Fruit fly (Drosophila melanogaster) whole organism, embryonic: Measurements from ENCODE around the gene se.
A peak's percentile ranks its signal among the peaks of the same experiment; 100 is the strongest.

Experiments used
- Atf6 ChIP-seq: fragments of 200-800 bp; sonication (Bioruptor generic); IDR thresholded peaks from 2 replicates; pipeline ENCODE4 v1.3.6; 2022; ENCODE audit warnings: missing biosample characterization, missing genetic modification characterization
- CG10147 ChIP-seq: fragments of 200-800 bp; sonication (Bioruptor generic); optimal IDR thresholded peaks from 2 replicates; lab custom pipeline; 2019; ENCODE audit warnings: missing biosample characterization, mild to moderate bottlenecking, missing genetic modification characterization, moderate library complexity
- CG11398 ChIP-seq: fragments of 200-800 bp; sonication (Bioruptor generic); optimal IDR thresholded peaks from 2 replicates; lab custom pipeline; 2016; ENCODE audit warnings: missing biosample characterization, missing genetic modification characterization
- CG11456 ChIP-seq: fragments of 200-800 bp; sonication (Bioruptor generic); IDR thresholded peaks from 3 replicates; pipeline ENCODE4 v1.3.6; 2022; ENCODE audit warnings: missing biosample characterization, missing genetic modification characterization
- CG12769 ChIP-seq: fragments of 200-800 bp; sonication (Bioruptor generic); optimal IDR thresholded peaks from 2 replicates; lab custom pipeline; 2019; ENCODE audit warnings: missing biosample characterization, mild to moderate bottlenecking, missing genetic modification characterization, moderate library complexity
- CG13775 ChIP-seq: fragments of 200-800 bp; sonication (Bioruptor generic); optimal IDR thresholded peaks from 3 replicates; lab custom pipeline; 2017; ENCODE audit warnings: missing biosample characterization, mild to moderate bottlenecking, missing genetic modification characterization
- CG13894 ChIP-seq: fragments of 200-800 bp; sonication (Bioruptor generic); optimal IDR thresholded peaks from 3 replicates; lab custom pipeline; 2018; ENCODE audit warnings: missing biosample characterization, mild to moderate bottlenecking, missing genetic modification characterization, moderate library complexity
- CG14050 ChIP-seq: fragments of 200-800 bp; sonication (Bioruptor generic); IDR thresholded peaks from 3 replicates; pipeline ENCODE4 v1.3.6; 2022; ENCODE audit warnings: missing biosample characterization, missing genetic modification characterization
- CG16863 ChIP-seq: fragments of 200-800 bp; sonication (Bioruptor generic); optimal IDR thresholded peaks from 3 replicates; lab custom pipeline; 2016; ENCODE audit warnings: missing biosample characterization, missing genetic modification characterization
- CG17186 ChIP-seq: fragments of 200-800 bp; sonication (Bioruptor generic); optimal IDR thresholded peaks from 3 replicates; lab custom pipeline; 2017; ENCODE audit warnings: missing biosample characterization, missing genetic modification reagents, missing genetic modification characterization
- CG17359 ChIP-seq: fragments of 200-800 bp; sonication (Bioruptor generic); optimal IDR thresholded peaks from 3 replicates; lab custom pipeline; 2018; ENCODE audit warnings: missing biosample characterization, mild to moderate bottlenecking, missing genetic modification characterization, moderate library complexity
- CG17612 ChIP-seq: fragments of 200-800 bp; sonication (Bioruptor generic); IDR thresholded peaks from 2 replicates; pipeline ENCODE4 v1.3.6; 2022; ENCODE audit warnings: missing biosample characterization, missing genetic modification characterization
- CG17829 ChIP-seq: fragments of 200-800 bp; optimal IDR thresholded peaks from 2 replicates; lab custom pipeline; 2019; ENCODE audit warnings: missing biosample characterization, mild to moderate bottlenecking, missing genetic modification characterization, moderate library complexity
- CG1792 ChIP-seq: fragments of 200-800 bp; sonication (Bioruptor generic); optimal IDR thresholded peaks from 2 replicates; lab custom pipeline; 2016; ENCODE audit warnings: missing biosample characterization, missing genetic modification characterization
- CG2129 ChIP-seq: fragments of 200-800 bp; sonication (Bioruptor generic); IDR thresholded peaks from 2 replicates; pipeline ENCODE4 v1.3.6; 2022; ENCODE audit warnings: missing biosample characterization, missing genetic modification characterization; ENCODE audit not compliant: partially characterized antibody
- CG2678 ChIP-seq: fragments of 200-800 bp; sonication (Bioruptor generic); optimal IDR thresholded peaks from 3 replicates; lab custom pipeline; 2019; ENCODE audit warnings: missing biosample characterization, mild to moderate bottlenecking, missing genetic modification characterization, moderate library complexity
- CG32532 ChIP-seq: fragments of 200-800 bp; sonication (Bioruptor generic); IDR thresholded peaks from 2 replicates; pipeline ENCODE4 v1.3.6; 2022; ENCODE audit warnings: missing biosample characterization, missing genetic modification characterization
- CG33557 ChIP-seq: fragments of 200-800 bp; sonication (Bioruptor generic); optimal IDR thresholded peaks from 2 replicates; lab custom pipeline; 2019; ENCODE audit warnings: missing biosample characterization, mild to moderate bottlenecking, missing genetic modification characterization, moderate library complexity
- CG34376 ChIP-seq: fragments of 200-800 bp; sonication (Bioruptor generic); optimal IDR thresholded peaks from 2 replicates; lab custom pipeline; 2018; ENCODE audit warnings: missing biosample characterization, mild to moderate bottlenecking, missing genetic modification characterization
- CG4360 ChIP-seq: fragments of 200-800 bp; sonication (Bioruptor generic); IDR thresholded peaks from 2 replicates; pipeline ENCODE4 v1.3.6; 2022; ENCODE audit warnings: missing biosample characterization, missing genetic modification characterization
- CG7271 ChIP-seq: fragments of 200-800 bp; sonication (Bioruptor generic); optimal IDR thresholded peaks from 2 replicates; lab custom pipeline; 2018; ENCODE audit warnings: missing biosample characterization, mild to moderate bottlenecking, missing genetic modification characterization, moderate library complexity
- CG7786 ChIP-seq: fragments of 200-800 bp; sonication (Bioruptor generic); optimal IDR thresholded peaks from 2 replicates; lab custom pipeline; 2016; ENCODE audit warnings: missing biosample characterization, missing genetic modification characterization
- CG7839 ChIP-seq: fragments of 200-800 bp; sonication (Bioruptor generic); optimal IDR thresholded peaks from 3 replicates; lab custom pipeline; 2018; ENCODE audit warnings: missing biosample characterization, mild to moderate bottlenecking, missing genetic modification characterization, moderate library complexity
- CG9817 ChIP-seq: fragments of 200-800 bp; sonication (Bioruptor generic); optimal IDR thresholded peaks from 2 replicates; lab custom pipeline; 2018; ENCODE audit warnings: missing biosample characterization, mild to moderate bottlenecking, missing genetic modification characterization, moderate library complexity
- Camta ChIP-seq: fragments of 200-800 bp; sonication (Bioruptor generic); optimal IDR thresholded peaks from 2 replicates; lab custom pipeline; 2016; ENCODE audit warnings: missing biosample characterization, missing genetic modification characterization
- D ChIP-seq, 2 experiments: fragments of 200-800 bp in 1 of 2; fragments of >200 bp in 1 of 2; sonication (Bioruptor generic) in 1 of 2; optimal IDR thresholded peaks; 2 replicates in 1 of 2; 3 replicates in 1 of 2; lab custom pipeline; 2017; ENCODE audit warnings: mild to moderate bottlenecking in 1 of 2, missing biosample characterization in 1 of 2, missing genetic modification characterization in 1 of 2, missing genetic modification reagents in 1 of 2
- Dip2 ChIP-seq: fragments of 200-800 bp; sonication (Bioruptor generic); IDR thresholded peaks from 2 replicates; pipeline ENCODE4 v1.3.6; 2022; ENCODE audit warnings: missing biosample characterization, missing genetic modification characterization
- Dip3 ChIP-seq: fragments of 200-800 bp; sonication (Bioruptor generic); optimal IDR thresholded peaks from 3 replicates; lab custom pipeline; 2016; ENCODE audit warnings: missing biosample characterization, missing genetic modification characterization
- Eip74EF ChIP-seq, 2 experiments: fragments of 200-800 bp in 1 of 2; fragments of >200 bp in 1 of 2; sonication (Bioruptor generic) in 1 of 2; optimal IDR thresholded peaks; 2 replicates each; lab custom pipeline; 2017 to 2019; ENCODE audit warnings: missing biosample characterization in 2 of 2, missing genetic modification characterization in 2 of 2, mild to moderate bottlenecking in 1 of 2, moderate library complexity in 1 of 2
- Hmx ChIP-seq: fragments of 200-800 bp; sonication (Bioruptor generic); optimal IDR thresholded peaks from 2 replicates; lab custom pipeline; 2016; ENCODE audit warnings: missing biosample characterization, missing genetic modification characterization
- Hr39 ChIP-seq: fragments of >200 bp; optimal IDR thresholded peaks from 2 replicates; lab custom pipeline; 2017
- Lpt ChIP-seq: fragments of >200 bp; optimal IDR thresholded peaks from 2 replicates; lab custom pipeline; 2018; ENCODE audit warnings: missing biosample characterization, missing genetic modification characterization
- Nf-YA ChIP-seq: fragments of 200-800 bp; sonication (Bioruptor generic); IDR thresholded peaks from 2 replicates; pipeline ENCODE4 v1.3.6; 2022; ENCODE audit warnings: missing biosample characterization, missing genetic modification characterization
- NfI ChIP-seq: fragments of 200-800 bp; sonication (Bioruptor generic); optimal IDR thresholded peaks from 3 replicates; lab custom pipeline; 2018; ENCODE audit warnings: missing biosample characterization, mild to moderate bottlenecking, missing genetic modification characterization, moderate library complexity
- Sox102F ChIP-seq: fragments of 200-800 bp; sonication (Bioruptor generic); optimal IDR thresholded peaks from 2 replicates; lab custom pipeline; 2018; ENCODE audit warnings: missing biosample characterization, mild to moderate bottlenecking, missing genetic modification characterization, moderate library complexity
- Tbp ChIP-seq: fragments of >200 bp; optimal IDR thresholded peaks from 2 replicates; lab custom pipeline; 2018; ENCODE audit warnings: missing biosample characterization, missing genetic modification characterization
- bowl ChIP-seq: fragments of 200-800 bp; sonication (Bioruptor generic); IDR thresholded peaks from 2 replicates; pipeline ENCODE4 v1.3.6; 2022; ENCODE audit warnings: missing biosample characterization, missing genetic modification characterization
- br ChIP-seq: fragments of >200 bp; optimal IDR thresholded peaks from 2 replicates; lab custom pipeline; 2017
- chn ChIP-seq: fragments of 200-800 bp; sonication (Bioruptor generic); optimal IDR thresholded peaks from 2 replicates; lab custom pipeline; 2016; ENCODE audit warnings: missing biosample characterization, missing genetic modification characterization
- esg ChIP-seq: fragments of 200-800 bp; sonication (Bioruptor generic); conservative IDR thresholded peaks from 2 replicates; pipeline ENCODE4 v1.3.6; 2022; ENCODE audit warnings: missing biosample characterization, missing genetic modification characterization
- fd64A ChIP-seq: fragments of 200-800 bp; sonication (Bioruptor generic); optimal IDR thresholded peaks from 3 replicates; lab custom pipeline; 2018; ENCODE audit warnings: missing biosample characterization, mild to moderate bottlenecking, missing genetic modification characterization
- ham ChIP-seq: fragments of 200-800 bp; sonication (Bioruptor generic); IDR thresholded peaks from 2 replicates; pipeline ENCODE4 v1.3.6; 2022; ENCODE audit warnings: missing biosample characterization, missing genetic modification characterization
- jigr1 ChIP-seq: fragments of 200-800 bp; sonication (Bioruptor generic); IDR thresholded peaks from 3 replicates; pipeline ENCODE4 v1.3.6; 2022; ENCODE audit warnings: missing biosample characterization, missing genetic modification characterization
- p53 ChIP-seq: fragments of 200-800 bp; sonication (Bioruptor generic); optimal IDR thresholded peaks from 2 replicates; lab custom pipeline; 2016; ENCODE audit warnings: missing biosample characterization, missing genetic modification characterization
- pb ChIP-seq: fragments of 200-800 bp; sonication (Bioruptor generic); optimal IDR thresholded peaks from 3 replicates; lab custom pipeline; 2016; ENCODE audit warnings: missing biosample characterization, missing genetic modification characterization
- rib ChIP-seq: fragments of 200-800 bp; sonication (Bioruptor generic); IDR thresholded peaks from 2 replicates; pipeline ENCODE4 v1.3.6; 2022; ENCODE audit warnings: missing biosample characterization, missing genetic modification characterization
- sim ChIP-seq: fragments of 200-800 bp; sonication (Bioruptor generic); IDR thresholded peaks from 2 replicates; pipeline ENCODE4 v1.3.6; 2022; ENCODE audit warnings: missing biosample characterization, missing genetic modification characterization
- sug ChIP-seq: fragments of 200-800 bp; optimal IDR thresholded peaks from 2 replicates; lab custom pipeline; 2019; ENCODE audit warnings: missing biosample characterization, mild to moderate bottlenecking, missing genetic modification characterization, moderate library complexity
- toy ChIP-seq: fragments of 200-800 bp; sonication (Bioruptor generic); IDR thresholded peaks from 2 replicates; pipeline ENCODE4 v1.3.6; 2022; ENCODE audit warnings: missing biosample characterization, missing genetic modification characterization
- vvl ChIP-seq: fragments of 200-800 bp; sonication (Bioruptor generic); IDR thresholded peaks from 2 replicates; pipeline ENCODE4 v1.3.6; 2022; ENCODE audit warnings: missing biosample characterization, missing genetic modification characterization

The se gene

DNA sequence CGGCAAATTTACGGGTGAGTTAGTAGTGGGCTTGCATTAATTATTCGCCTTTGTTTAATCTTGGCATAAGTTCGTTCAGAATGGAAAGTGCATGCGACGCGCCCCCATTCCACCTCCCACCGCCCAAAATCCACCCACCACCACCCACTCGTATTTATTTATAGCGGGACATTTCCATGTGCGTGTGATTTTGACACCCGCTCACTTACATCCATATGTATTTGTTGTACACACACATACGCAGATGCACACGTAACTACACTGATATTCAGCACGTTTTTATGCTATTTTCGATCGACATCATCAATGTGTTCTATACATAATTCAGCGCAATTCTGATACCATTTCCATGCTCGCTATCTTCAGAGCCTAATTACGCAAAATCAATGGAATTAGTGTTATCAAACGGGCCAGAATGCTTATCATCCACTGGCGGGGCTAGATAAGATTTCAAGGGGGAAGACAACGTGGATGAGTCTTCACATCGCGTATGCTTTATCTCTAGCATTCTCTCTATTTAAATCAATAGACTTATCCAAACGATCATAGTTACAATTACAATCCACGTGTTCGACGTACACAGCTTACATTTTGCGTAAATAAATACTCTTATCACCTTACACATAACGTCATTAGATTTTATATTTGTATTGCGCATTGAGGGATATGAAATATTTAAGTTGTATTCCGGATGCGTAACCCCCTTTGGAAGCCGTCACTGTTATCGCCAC lies 5.5 kb downstream of the se start (continued):
- TF ChIP-seq CG9817 (tag; lab: Kevin White, UChicago) (peak; percentile 29), CG17186 (no peak), Eip74EF (GFP tag; optimal IDR thresholded peaks at IDR 0.05; lab: Kevin White, UChicago) (peak in 1 of 2 experiments; percentile 28), Lpt (GFP tag; lab: Kevin White, UChicago) (no peak), Dip2 (GFP tag; lab: Robert Waterston, UW) (no peak), rib (no peak), CG17359 (tag; lab: Kevin White, UChicago) (peak; percentile 19), NfI (GFP tag; lab: Kevin White, UChicago) (peak; percentile 13), CG34376 (GFP tag; lab: Kevin White, UChicago) (peak; percentile 73), Hr39 (lab: Kevin White, UChicago) (no peak), CG17612 (no peak), Dip3 (GFP tag; lab: Kevin White, UChicago) (peak; percentile 51), chn (peak; percentile 8), D (optimal IDR thresholded peaks at IDR 0.05; lab: Kevin White, UChicago) (no peak), D (GFP tag; optimal IDR thresholded peaks at IDR 0.05; lab: Kevin White, UChicago) (no peak), sim (GFP tag; lab: Robert Waterston, UW) (no peak), CG7786 (peak; percentile 57), CG13894 (tag; lab: Kevin White, UChicago) (no peak), pb (no peak), CG12769 (tag; lab: Kevin White, UChicago) (peak; percentile 41), CG16863 (GFP tag; lab: Kevin White, UChicago) (peak; percentile 1), jigr1 (GFP tag; lab: Robert Waterston, UW) (no peak), CG10147 (GFP tag; lab: Kevin White, UChicago) (no peak), CG2678 (peak; percentile 79), Nf-YA (GFP tag; lab: Robert Waterston, UW) (no peak), CG2129 (GFP tag; lab: Robert Waterston, UW) (no peak), CG4360 (GFP tag; lab: Robert Waterston, UW) (no peak), CG1792 (no peak), Camta (GFP tag; lab: Kevin White, UChicago) (no peak), CG32532 (GFP tag; lab: Robert Waterston, UW) (peak; percentile 49; the same call in 1 of the 2 replicates), CG11456 (no peak), CG17829 (tag; lab: Kevin White, UChicago) (no peak), Atf6 (GFP tag; lab: Robert Waterston, UW) (0 out of 2 replicates have a peak, but pooled peaks have one; percentile 46), ham (GFP tag; lab: Robert Waterston, UW) (no peak), fd64A (GFP tag; lab: Kevin White, UChicago) (no peak), CG33557 (GFP tag; lab: Kevin White, UChicago) (no peak), toy (GFP tag; lab: Robert Waterston, UW) (0 out of 2 replicates have a peak, but pooled peaks have one; percentile 22), br (lab: Kevin White, UChicago) (no peak), Hmx (GFP tag; lab: Kevin White, UChicago) (peak; percentile 37), CG14050 (GFP tag; lab: Robert Waterston, UW) (no peak), CG7839 (tag; lab: Kevin White, UChicago) (peak; percentile 42), sug (tag; lab: Kevin White, UChicago) (peak; percentile 61), esg (GFP tag; lab: Robert Waterston, UW) (no peak), CG11398 (GFP tag; lab: Kevin White, UChicago) (no peak), Tbp (GFP tag; lab: Kevin White, UChicago) (no peak), vvl (GFP tag; lab: Robert Waterston, UW) (no peak), p53 (no peak), Sox102F (GFP tag; lab: Kevin White, UChicago) (peak; percentile 22), CG13775 (GFP tag; lab: Kevin White, UChicago) (peak; percentile 29), bowl (GFP tag; lab: Robert Waterston, UW) (no peak), CG7271 (no peak)
